Worm (Caenorhabditis elegans) whole organism, L4/young adult: Measurements from ENCODE around the gene degl-2.

Experiments used
- W03F9.2 ChIP-seq: fragments of 150-350 bp; optimal IDR thresholded peaks from 2 replicates; lab custom pipeline; 2014; ENCODE audit warnings: missing biosample characterization, missing genetic modification characterization
- dao-5 ChIP-seq: sonication (generic microtip); optimal IDR thresholded peaks from 2 replicates; lab custom pipeline; 2016; ENCODE audit warnings: missing genotype, missing genetic modification characterization, moderate library complexity, missing compliant biosample characterization
- him-1 ChIP-seq: sonication (generic microtip); optimal IDR thresholded peaks from 2 replicates; lab custom pipeline; 2016; ENCODE audit warnings: missing genotype, missing genetic modification reagents, missing genetic modification characterization, missing compliant biosample characterization

degl-2 gene

DNA sequence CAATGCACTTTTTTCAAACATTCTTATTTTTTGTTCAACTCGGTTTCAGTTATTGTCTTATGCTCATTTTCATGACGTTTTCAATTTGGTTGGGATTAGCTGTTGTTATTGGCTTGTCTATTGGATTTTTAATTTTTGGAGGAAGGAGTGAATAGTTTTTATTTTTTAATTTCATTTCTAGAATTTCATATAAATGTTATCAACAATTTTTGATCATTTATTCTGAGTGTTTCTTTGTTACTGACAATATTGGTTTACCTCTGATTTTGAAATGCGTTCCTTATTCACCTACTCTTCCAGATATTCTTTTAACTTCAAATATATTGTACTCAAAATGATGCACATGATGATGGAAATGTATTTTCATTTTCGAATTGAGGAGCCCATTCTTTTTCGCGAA, 10.7 kb downstream of the degl-2 start, which contains the start of gene F58G6.7:
Gene F58G6.7 (plus strand): TSS at position 301 of the 400 bp plus-strand sequence.
- TF ChIP-seq him-1 (tag; lab: Kevin White, UChicago) (no peak), dao-5 (tag; lab: Kevin White, UChicago) (no peak), W03F9.2 (tag; lab: Kevin White, UChicago) (no peak)

ce11 chrIV:9655556-9655955, 12.3 kb downstream of the degl-2 start:
- TF ChIP-seq W03F9.2 (tag; lab: Kevin White, UChicago) (no peak), dao-5 (tag; lab: Kevin White, UChicago) (no peak), him-1 (tag; lab: Kevin White, UChicago) (no peak)

DNA sequence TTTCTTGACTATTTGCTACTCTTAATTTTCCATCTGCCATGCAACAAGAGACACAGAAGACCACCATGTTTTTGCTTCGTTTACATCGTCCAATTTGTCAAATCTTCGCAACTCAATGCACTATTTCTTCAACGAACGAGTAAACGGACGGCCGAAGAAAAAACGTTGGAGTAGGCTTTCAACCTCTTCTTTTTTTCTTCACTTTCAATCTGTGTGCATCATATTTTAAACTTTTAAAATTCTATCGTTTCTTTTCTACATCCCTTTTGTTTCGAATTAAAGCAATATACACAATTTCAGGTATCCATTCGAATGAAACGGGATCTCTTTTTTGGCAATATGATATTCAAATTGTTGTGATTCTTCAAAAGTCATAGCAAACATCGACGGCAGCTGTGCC, 14.5 kb downstream of the degl-2 start, which contains the start of gene acc-1:
Gene acc-1 (plus strand): TSS at position 301 of the 400 bp plus-strand sequence.
- TF ChIP-seq dao-5 (tag; lab: Kevin White, UChicago), result no peak
- TF ChIP-seq him-1 (tag; lab: Kevin White, UChicago), result no peak
- no peak for TF ChIP-seq W03F9.2 (tag; lab: Kevin White, UChicago)

DNA sequence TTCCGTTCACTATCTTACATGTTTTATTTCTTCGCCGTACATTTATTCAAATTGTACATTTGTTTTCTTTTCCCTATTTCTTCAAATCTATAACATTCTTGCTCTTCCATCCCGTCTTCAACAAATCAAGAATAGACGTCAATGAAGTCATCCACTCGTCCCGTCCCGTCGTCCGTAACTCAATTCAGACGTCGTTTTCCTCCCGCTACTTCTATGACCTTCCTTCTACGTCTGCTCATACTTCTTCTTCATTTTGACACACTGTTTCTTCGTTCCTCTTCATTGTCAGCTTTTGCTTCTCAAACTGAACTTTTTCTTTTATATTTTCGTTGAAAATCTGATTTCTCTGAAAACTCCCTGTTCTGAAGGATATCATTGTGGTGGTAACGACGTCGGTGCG, 16.7 kb downstream of the degl-2 start:
- no peak for TF ChIP-seq W03F9.2 (tag; lab: Kevin White, UChicago)
- TF ChIP-seq dao-5 (tag; lab: Kevin White, UChicago), result no peak
- no peak for TF ChIP-seq him-1 (tag; lab: Kevin White, UChicago)

ce11 chrIV:9667084-9667483, 23.8 kb downstream of the degl-2 start:
- TF ChIP-seq dao-5 (tag; lab: Kevin White, UChicago) (no peak), him-1 (tag; lab: Kevin White, UChicago) (no peak), W03F9.2 (tag; lab: Kevin White, UChicago) (no peak)

DNA sequence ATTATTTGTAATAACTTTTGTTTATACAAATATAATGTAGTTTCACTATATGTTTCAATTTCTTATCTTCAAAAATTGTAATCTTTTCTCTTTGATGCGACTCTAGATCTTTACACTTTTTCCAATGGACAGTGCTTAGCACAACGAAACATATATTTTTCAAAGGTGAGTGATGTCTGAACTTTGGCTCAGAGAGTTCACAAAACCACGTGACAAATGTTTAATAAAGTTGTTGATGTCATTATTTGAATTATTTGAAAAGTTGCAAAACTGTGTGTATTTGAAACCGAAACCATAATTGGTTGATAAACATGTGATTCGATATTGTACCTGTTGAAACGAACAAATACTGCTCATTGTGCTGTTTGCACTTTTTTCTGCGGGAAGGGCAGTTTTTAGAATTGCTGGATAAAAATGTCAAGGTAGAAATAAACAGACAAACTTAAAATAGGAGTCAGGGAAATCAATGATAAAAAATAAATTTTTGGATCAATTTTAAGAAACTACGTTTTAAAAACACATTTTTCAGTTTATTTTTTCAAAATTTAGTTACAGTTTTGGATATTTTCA, 24.9 kb downstream of the degl-2 start:
- TF ChIP-seq him-1 (tag; lab: Kevin White, UChicago) (no peak), W03F9.2 (tag; lab: Kevin White, UChicago) (no peak), dao-5 (tag; lab: Kevin White, UChicago) (no peak)

DNA sequence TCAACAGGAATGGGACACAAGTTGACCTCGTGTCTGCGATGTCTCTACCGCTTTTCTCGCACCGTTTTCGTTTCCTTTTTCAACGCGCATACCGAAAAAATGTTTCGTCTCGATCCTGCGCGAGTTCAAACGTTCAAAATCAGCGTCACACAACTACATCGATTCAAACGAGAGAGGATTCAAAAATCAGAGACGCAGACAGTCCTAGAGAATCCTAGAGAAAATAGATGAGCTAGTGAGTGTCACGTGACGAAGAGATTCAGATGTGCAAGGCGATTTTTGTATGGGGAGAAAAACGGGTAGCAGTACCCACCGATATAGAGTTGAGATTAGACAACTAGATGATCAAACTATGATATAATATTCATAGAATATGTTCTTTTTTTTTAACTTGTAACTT, 26.7 kb downstream of the degl-2 start:
- TF ChIP-seq W03F9.2 (tag; lab: Kevin White, UChicago) (no peak), dao-5 (tag; lab: Kevin White, UChicago) (no peak), him-1 (tag; lab: Kevin White, UChicago) (no peak)

DNA sequence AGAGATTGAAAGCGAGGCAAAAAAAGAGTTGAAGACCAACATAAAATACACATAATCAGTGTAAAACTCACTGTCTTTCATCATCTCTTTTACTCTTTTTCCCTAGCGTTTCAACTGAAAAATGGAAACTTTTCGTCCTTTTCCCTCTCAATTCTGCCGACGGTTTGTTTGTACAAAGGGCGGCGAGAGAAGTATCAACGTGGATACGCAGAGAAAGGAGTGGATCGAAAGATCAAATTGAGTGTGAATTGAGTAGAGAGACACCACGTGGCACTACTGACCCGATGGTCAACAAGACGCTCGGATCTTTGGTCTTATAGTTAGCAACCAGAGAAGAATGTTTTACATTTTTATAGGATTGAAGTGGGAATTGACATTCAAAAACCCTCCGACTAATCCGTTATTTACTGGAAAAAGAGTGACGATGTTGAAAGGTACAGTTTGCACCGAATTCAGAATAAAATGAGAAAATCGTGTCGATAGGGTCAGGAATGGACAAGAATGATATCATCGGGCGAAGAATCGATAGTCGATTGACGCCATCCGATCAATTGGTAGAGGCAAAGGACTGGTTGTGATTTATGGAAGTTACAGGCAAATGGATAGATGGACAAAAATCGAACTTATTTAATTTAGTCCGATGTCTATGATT, 27.8 kb downstream of the degl-2 start:
- TF ChIP-seq W03F9.2 (tag; lab: Kevin White, UChicago) (no peak), dao-5 (tag; lab: Kevin White, UChicago) (no peak), him-1 (tag; lab: Kevin White, UChicago) (no peak)

DNA sequence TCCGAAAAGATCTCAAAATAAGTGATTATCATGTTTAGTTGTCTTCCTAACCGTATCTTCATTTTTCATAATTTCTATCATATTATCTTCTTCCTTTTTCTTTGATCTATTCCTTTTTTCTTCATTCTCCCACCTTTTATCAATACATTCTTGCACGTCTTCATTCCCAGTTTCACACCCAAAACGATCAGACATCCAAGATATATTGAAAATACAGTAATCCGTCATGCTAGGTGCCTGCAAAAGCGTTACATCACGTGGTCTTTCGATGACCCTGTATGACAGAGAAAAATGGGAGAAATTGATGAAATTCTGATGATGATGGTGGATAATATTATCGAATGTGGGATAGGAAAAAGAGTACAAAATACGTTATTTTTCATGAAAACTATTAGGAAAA, 29.1 kb downstream of the degl-2 start:
- no peak for TF ChIP-seq W03F9.2 (tag; lab: Kevin White, UChicago)
- no peak for TF ChIP-seq dao-5 (tag; lab: Kevin White, UChicago)
- TF ChIP-seq him-1 (tag; lab: Kevin White, UChicago), result no peak

- TF ChIP-seq dao-5 (tag; lab: Kevin White, UChicago) (no peak), him-1 (tag; lab: Kevin White, UChicago) (no peak), W03F9.2 (tag; lab: Kevin White, UChicago) (no peak)
Observed at ce11 chrIV:9673206-9673605, 29.9 kb downstream of the degl-2 start.

ce11 chrIV:9673683-9674336, 30.5 kb downstream of the degl-2 start:
- TF ChIP-seq W03F9.2 (tag; lab: Kevin White, UChicago) (no peak), him-1 (tag; lab: Kevin White, UChicago) (no peak), dao-5 (tag; lab: Kevin White, UChicago) (no peak)

DNA sequence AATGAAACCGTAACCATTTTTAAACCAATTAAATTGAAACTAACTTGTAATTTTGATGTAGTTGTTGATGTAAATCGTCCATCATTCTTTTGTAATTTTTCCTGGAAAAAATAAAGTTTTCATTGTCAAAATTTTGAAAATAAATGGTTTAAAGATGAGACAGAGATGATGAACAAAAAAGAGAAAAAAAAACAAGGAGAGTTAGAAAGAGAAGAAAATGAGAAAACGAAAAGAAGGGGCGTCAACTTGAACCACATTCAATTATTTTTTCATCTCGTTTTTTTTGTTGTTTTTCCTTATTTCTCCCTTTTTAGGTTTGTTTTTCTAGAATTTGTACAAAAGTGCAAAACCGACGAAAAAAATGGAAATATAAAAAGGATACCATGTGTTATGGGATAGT, 32.3 kb downstream of the degl-2 start, which contains the start of gene nhr-34:
Gene nhr-34 (minus strand): TSS at position 101 of the 400 bp plus-strand sequence.
- no peak for TF ChIP-seq him-1 (tag; lab: Kevin White, UChicago)
- TF ChIP-seq W03F9.2 (tag; lab: Kevin White, UChicago), result no peak
- no peak for TF ChIP-seq dao-5 (tag; lab: Kevin White, UChicago)

DNA sequence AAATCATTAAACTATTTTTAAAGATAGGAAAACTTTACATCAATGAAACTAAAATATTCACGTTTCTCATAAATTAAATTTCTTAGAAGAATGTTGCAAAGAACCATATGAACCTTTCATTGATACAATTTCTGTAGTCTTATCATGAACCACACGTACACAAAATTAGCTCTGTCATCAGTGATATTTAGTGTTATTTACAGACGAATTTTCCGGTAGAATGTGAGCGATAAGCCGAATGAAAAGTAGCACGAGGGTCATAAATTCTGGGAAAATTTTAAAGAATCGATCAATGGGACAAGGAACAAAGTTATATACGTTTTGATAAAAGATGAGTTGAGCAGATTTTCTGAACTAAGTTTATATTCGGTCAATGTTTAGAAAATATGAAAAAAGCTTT, 33.2 kb downstream of the degl-2 start:
- no peak for TF ChIP-seq dao-5 (tag; lab: Kevin White, UChicago)
- no peak for TF ChIP-seq W03F9.2 (tag; lab: Kevin White, UChicago)
- TF ChIP-seq him-1 (tag; lab: Kevin White, UChicago), result no peak
